Worm (Caenorhabditis elegans) whole organism, mixed stage, embryonic: ENCODE measurements around the gene Y37H2A.1.

ENCODE experiments used
- M03D4.4 ChIP-seq: sonication (generic microtip); optimal IDR thresholded peaks from 2 replicates; lab custom pipeline; 2017; ENCODE audit warnings: mild to moderate bottlenecking, missing genetic modification characterization, missing compliant biosample characterization
- bed-3 ChIP-seq: fragments of 200-800 bp; sonication (Bioruptor generic); optimal IDR thresholded peaks from 3 replicates; lab custom pipeline; 2018; ENCODE audit warnings: mild to moderate bottlenecking, missing genetic modification characterization, moderate library complexity, missing compliant biosample characterization
- blmp-1 ChIP-seq: fragments of 150-350 bp; optimal IDR thresholded peaks from 2 replicates; lab custom pipeline; 2014; ENCODE audit warnings: missing biosample characterization, missing genetic modification characterization
- ceh-39 ChIP-seq: fragments of 150-350 bp; optimal IDR thresholded peaks from 2 replicates; lab custom pipeline; 2014; ENCODE audit warnings: missing biosample characterization, missing genetic modification characterization
- ceh-43 ChIP-seq: fragments of 200-800 bp; sonication (Bioruptor generic); optimal IDR thresholded peaks from 2 replicates; lab custom pipeline; 2018; ENCODE audit warnings: mild to moderate bottlenecking, missing genetic modification characterization, moderate library complexity, missing compliant biosample characterization
- ceh-83 ChIP-seq: fragments of 200-800 bp; sonication (Bioruptor generic); optimal IDR thresholded peaks from 2 replicates; lab custom pipeline; 2018; ENCODE audit warnings: mild to moderate bottlenecking, missing genetic modification characterization, missing compliant biosample characterization
- ces-1 ChIP-seq: fragments of 150-350 bp; optimal IDR thresholded peaks from 2 replicates; lab custom pipeline; 2014; ENCODE audit warnings: missing biosample characterization, missing genetic modification reagents, missing genetic modification characterization
- drap-1 ChIP-seq: fragments of 200-800 bp; sonication (Bioruptor generic); optimal IDR thresholded peaks from 3 replicates; lab custom pipeline; 2018; ENCODE audit warnings: mild to moderate bottlenecking, missing genetic modification characterization, missing compliant biosample characterization
- elt-1 ChIP-seq: sonication (generic microtip); optimal IDR thresholded peaks from 2 replicates; lab custom pipeline; 2017; ENCODE audit warnings: missing genetic modification characterization, mild to moderate bottlenecking, missing compliant biosample characterization, antibody characterized with exemption, moderate library complexity, borderline replicate concordance; ENCODE audit not compliant: insufficient read depth
- elt-3 ChIP-seq: fragments of 150-350 bp; optimal IDR thresholded peaks from 2 replicates; lab custom pipeline; 2014; ENCODE audit warnings: missing biosample characterization, missing genetic modification characterization
- flh-1 ChIP-seq: fragments of 200-800 bp; sonication (Bioruptor generic); optimal IDR thresholded peaks from 2 replicates; lab custom pipeline; 2018; ENCODE audit warnings: mild to moderate bottlenecking, missing genetic modification characterization, moderate library complexity, missing compliant biosample characterization
- ham-2 ChIP-seq: fragments of 200-800 bp; sonication (Bioruptor generic); optimal IDR thresholded peaks from 2 replicates; lab custom pipeline; 2018; ENCODE audit warnings: mild to moderate bottlenecking, missing genetic modification characterization, missing compliant biosample characterization
- hlh-1 ChIP-seq: fragments of 150-350 bp; optimal IDR thresholded peaks from 2 replicates; lab custom pipeline; 2014; ENCODE audit warnings: missing biosample characterization, missing genetic modification reagents, missing genetic modification characterization
- lin-13 ChIP-seq: fragments of 150-350 bp; optimal IDR thresholded peaks from 2 replicates; lab custom pipeline; 2014; ENCODE audit warnings: missing biosample characterization, missing genetic modification characterization
- lsy-2 ChIP-seq: fragments of 150-350 bp; optimal IDR thresholded peaks from 2 replicates; lab custom pipeline; 2014; ENCODE audit warnings: missing biosample characterization, missing genetic modification characterization
- mab-5 ChIP-seq: fragments of 150-350 bp; optimal IDR thresholded peaks from 2 replicates; lab custom pipeline; 2014; ENCODE audit warnings: missing biosample characterization, missing genetic modification characterization
- mep-1 ChIP-seq: fragments of 150-350 bp; optimal IDR thresholded peaks from 2 replicates; lab custom pipeline; 2017; ENCODE audit warnings: missing biosample characterization, missing genetic modification reagents, missing genetic modification characterization, inconsistent platforms
- mls-2 ChIP-seq: sonication (generic microtip); optimal IDR thresholded peaks from 2 replicates; lab custom pipeline; 2016; ENCODE audit warnings: mild to moderate bottlenecking, missing genetic modification characterization, moderate library complexity, missing compliant biosample characterization
- nhr-12 ChIP-seq: fragments of 150-350 bp; optimal IDR thresholded peaks from 2 replicates; lab custom pipeline; 2014; ENCODE audit warnings: missing biosample characterization, missing genetic modification characterization
- nhr-2 ChIP-seq: fragments of 150-350 bp; optimal IDR thresholded peaks from 2 replicates; lab custom pipeline; 2014; ENCODE audit warnings: missing biosample characterization, missing genetic modification characterization
- nhr-237 ChIP-seq: fragments of 150-350 bp; optimal IDR thresholded peaks from 2 replicates; lab custom pipeline; 2014; ENCODE audit warnings: missing biosample characterization, missing genetic modification characterization
- nhr-28 ChIP-seq: fragments of 150-350 bp; optimal IDR thresholded peaks from 2 replicates; lab custom pipeline; 2014; ENCODE audit warnings: missing biosample characterization, missing genetic modification characterization
- nhr-76 ChIP-seq: sonication (generic microtip); optimal IDR thresholded peaks from 2 replicates; lab custom pipeline; 2017; ENCODE audit warnings: missing biosample characterization, missing genetic modification characterization
- pha-4 ChIP-seq: fragments of 150-350 bp; optimal IDR thresholded peaks from 2 replicates; lab custom pipeline; 2018; ENCODE audit warnings: missing biosample characterization, missing genetic modification reagents, missing genetic modification characterization
- snpc-4 ChIP-seq: fragments of 150-350 bp; optimal IDR thresholded peaks from 2 replicates; lab custom pipeline; 2014; ENCODE audit warnings: missing biosample characterization, missing genetic modification characterization
- sptf-1 ChIP-seq: sonication (generic microtip); optimal IDR thresholded peaks from 2 replicates; lab custom pipeline; 2017; ENCODE audit warnings: mild to moderate bottlenecking, missing genetic modification characterization, moderate library complexity, missing compliant biosample characterization
- tbx-8 ChIP-seq: fragments of 200-800 bp; sonication (Bioruptor generic); optimal IDR thresholded peaks from 2 replicates; lab custom pipeline; 2018; ENCODE audit warnings: mild to moderate bottlenecking, missing genetic modification characterization, moderate library complexity, missing compliant biosample characterization
- unc-120 ChIP-seq: sonication (generic microtip); optimal IDR thresholded peaks from 2 replicates; lab custom pipeline; 2017; ENCODE audit warnings: missing genetic modification characterization, missing compliant biosample characterization; ENCODE audit not compliant: poor library complexity, severe bottlenecking
- unc-39 ChIP-seq: fragments of 150-350 bp; optimal IDR thresholded peaks from 2 replicates; lab custom pipeline; 2014; ENCODE audit warnings: missing biosample characterization, missing genetic modification characterization
- unc-62 ChIP-seq: fragments of 150-350 bp; optimal IDR thresholded peaks from 2 replicates; lab custom pipeline; 2014; ENCODE audit warnings: missing biosample characterization, missing genetic modification reagents, missing genetic modification characterization
- zip-8 ChIP-seq: fragments of 150-350 bp; optimal IDR thresholded peaks from 2 replicates; lab custom pipeline; 2014; ENCODE audit warnings: missing biosample characterization, missing genetic modification characterization

The Y37H2A.1 gene

ce11 chrV:18081857-18082256, 26.2 kb upstream of the Y37H2A.1 start, which contains the start of gene nova-1:
nova-1 (minus strand) TSS chrV:18081957.
- TF ChIP-seq ceh-39 (no peak), mep-1 (tag; lab: Kevin White, UChicago) (no peak), elt-3 (no peak), lsy-2 (tag; lab: Kevin White, UChicago) (no peak), mls-2 (no peak), ces-1 (GFP tag; lab: Kevin White, UChicago) (no peak), nhr-28 (no peak), blmp-1 (tag; lab: Kevin White, UChicago) (no peak), unc-62 (GFP tag; lab: Kevin White, UChicago) (no peak), nhr-76 (tag; lab: Kevin White, UChicago) (no peak), flh-1 (GFP tag; lab: Kevin White, UChicago) (no peak), mab-5 (tag; lab: Kevin White, UChicago) (no peak), zip-8 (tag; lab: Kevin White, UChicago) (no peak), ceh-83 (GFP tag; lab: Kevin White, UChicago) (no peak), snpc-4 (tag; lab: Kevin White, UChicago) (no peak), bed-3 (no peak), nhr-2 (tag; lab: Kevin White, UChicago) (no peak)

- no peak for TF ChIP-seq nhr-28
- no peak for TF ChIP-seq ces-1 (GFP tag; lab: Kevin White, UChicago)
- TF ChIP-seq tbx-8 (GFP tag; lab: Kevin White, UChicago) = no peak
- TF ChIP-seq mep-1 (tag; lab: Kevin White, UChicago) = no peak
- TF ChIP-seq ham-2 (GFP tag; lab: Kevin White, UChicago) = no peak
- TF ChIP-seq lin-13 = no peak
- no peak for TF ChIP-seq drap-1
- no peak for TF ChIP-seq mls-2
- no peak for TF ChIP-seq elt-1 (tag; lab: Kevin White, UChicago)
- TF ChIP-seq pha-4 (tag; lab: Kevin White, UChicago) = no peak
- no peak for TF ChIP-seq nhr-76 (tag; lab: Kevin White, UChicago)
- no peak for TF ChIP-seq bed-3
- TF ChIP-seq M03D4.4 (tag; lab: Kevin White, UChicago) = no peak
- TF ChIP-seq mab-5 (tag; lab: Kevin White, UChicago) = no peak
- no peak for TF ChIP-seq unc-39 (tag; lab: Kevin White, UChicago)
- TF ChIP-seq nhr-237 (tag; lab: Kevin White, UChicago) = no peak
- no peak for TF ChIP-seq unc-120 (tag; lab: Kevin White, UChicago)
- no peak for TF ChIP-seq ceh-39
- TF ChIP-seq hlh-1 (tag; lab: Kevin White, UChicago) = no peak
- TF ChIP-seq sptf-1 (tag; lab: Kevin White, UChicago) = no peak
Observed at ce11 chrV:18085150-18085833, 22.8 kb upstream of the Y37H2A.1 start, which contains the start of gene fbxa-106. fbxa-106 (minus strand) TSS chrV:18085200.

- peak; percentile 16 for TF ChIP-seq lin-13
- TF ChIP-seq nhr-76 (tag; lab: Kevin White, UChicago) = no peak
Observed at ce11 chrV:18086174-18086661, 21.9 kb upstream of the Y37H2A.1 start, which contains the start of gene Y59A8B.12. Y59A8B.12 (minus strand) TSS chrV:18086224.

ce11 chrV:18086783-18087182, 21.3 kb upstream of the Y37H2A.1 start, which contains the start of gene slr-2:
slr-2 (plus strand) TSS chrV:18087123.
- no peak for TF ChIP-seq unc-120 (tag; lab: Kevin White, UChicago)
- TF ChIP-seq lin-13 = peak; percentile 23
- peak; percentile 5 for TF ChIP-seq hlh-1 (tag; lab: Kevin White, UChicago)
- no peak for TF ChIP-seq ceh-43 (GFP tag; lab: Kevin White, UChicago)
- no peak for TF ChIP-seq drap-1
- no peak for TF ChIP-seq zip-8 (tag; lab: Kevin White, UChicago)
- TF ChIP-seq tbx-8 (GFP tag; lab: Kevin White, UChicago) = no peak
- no peak for TF ChIP-seq snpc-4 (tag; lab: Kevin White, UChicago)
- TF ChIP-seq M03D4.4 (tag; lab: Kevin White, UChicago) = no peak
- no peak for TF ChIP-seq elt-1 (tag; lab: Kevin White, UChicago)
- no peak for TF ChIP-seq nhr-12 (tag; lab: Kevin White, UChicago)
- no peak for TF ChIP-seq bed-3
- no peak for TF ChIP-seq ham-2 (GFP tag; lab: Kevin White, UChicago)
- no peak for TF ChIP-seq sptf-1 (tag; lab: Kevin White, UChicago)
- peak; percentile 18 for TF ChIP-seq nhr-2 (tag; lab: Kevin White, UChicago)
- no peak for TF ChIP-seq nhr-76 (tag; lab: Kevin White, UChicago)
- TF ChIP-seq nhr-237 (tag; lab: Kevin White, UChicago) = peak; percentile 25
- peak; percentile 36 for TF ChIP-seq lsy-2 (tag; lab: Kevin White, UChicago)
- no peak for TF ChIP-seq mls-2
- no peak for TF ChIP-seq elt-3
- peak; percentile 19 for TF ChIP-seq mep-1 (tag; lab: Kevin White, UChicago)
- TF ChIP-seq nhr-28 = no peak
